Worm (Caenorhabditis elegans) whole organism, L4 larva: ENCODE results near the gene dmsr-13.
A peak's percentile ranks its signal among the peaks of the same experiment; 100 is the strongest.

Experiments used
- D1046.2 ChIP-seq: fragments of 200-800 bp; sonication (Bioruptor generic); IDR thresholded peaks from 2 replicates; pipeline ENCODE4 v1.3.6; 2022; ENCODE audit warnings: missing genetic modification characterization, missing compliant biosample characterization
- F10B5.3 ChIP-seq: sonication (generic microtip); optimal IDR thresholded peaks from 2 replicates; lab custom pipeline; 2016; ENCODE audit warnings: mild to moderate bottlenecking, missing genetic modification characterization, missing compliant biosample characterization
- F26F4.8 ChIP-seq: fragments of 200-800 bp; sonication (Bioruptor generic); conservative IDR thresholded peaks from 2 replicates; pipeline ENCODE4 v1.3.6; 2022; ENCODE audit warnings: missing genetic modification characterization, missing compliant biosample characterization
- F37D6.2 ChIP-seq: sonication (generic microtip); optimal IDR thresholded peaks from 2 replicates; lab custom pipeline; 2016; ENCODE audit warnings: mild to moderate bottlenecking, missing genetic modification characterization, missing compliant biosample characterization
- F49E8.2 ChIP-seq: sonication (generic microtip); optimal IDR thresholded peaks from 2 replicates; lab custom pipeline; 2016; ENCODE audit warnings: missing compliant biosample characterization, mild to moderate bottlenecking, missing genetic modification characterization, borderline replicate concordance
- T20F7.1 ChIP-seq: fragments of 200-800 bp; sonication (Bioruptor generic); optimal IDR thresholded peaks from 2 replicates; lab custom pipeline; 2018; ENCODE audit warnings: mild to moderate bottlenecking, missing genetic modification characterization, missing compliant biosample characterization
- Y105C5A.15 ChIP-seq: fragments of 200-800 bp; sonication (Bioruptor generic); IDR thresholded peaks from 2 replicates; pipeline ENCODE4 v1.3.6; 2022; ENCODE audit warnings: missing genetic modification characterization, missing compliant biosample characterization
- Y48G9A.11 ChIP-seq: fragments of 200-800 bp; sonication (Bioruptor generic); IDR thresholded peaks from 2 replicates; pipeline ENCODE4 v1.3.6; 2022; ENCODE audit warnings: missing genetic modification reagents, missing genetic modification characterization, missing compliant biosample characterization
- Y75B8A.6 ChIP-seq: fragments of 200-800 bp; sonication (Bioruptor generic); IDR thresholded peaks from 2 replicates; pipeline ENCODE4 v1.3.6; 2022; ENCODE audit warnings: missing genetic modification reagents, missing genetic modification characterization, missing compliant biosample characterization
- aha-1 ChIP-seq: fragments of 150-350 bp; peaks from one replicate; lab custom pipeline; 2014; ENCODE audit warnings: missing biosample characterization, missing genetic modification characterization
- ama-1 ChIP-seq: fragments of 150-350 bp; optimal IDR thresholded peaks from 2 replicates; lab custom pipeline; 2014; ENCODE audit warnings: inconsistent platforms, mixed read lengths
- ceh-62 ChIP-seq: sonication (generic microtip); optimal IDR thresholded peaks from 2 replicates; lab custom pipeline; 2017; ENCODE audit warnings: missing biosample characterization, missing genetic modification characterization
- ceh-82 ChIP-seq: sonication (generic microtip); optimal IDR thresholded peaks from 2 replicates; lab custom pipeline; 2017; ENCODE audit warnings: missing biosample characterization, missing genetic modification characterization
- ctbp-1 ChIP-seq: fragments of 200-800 bp; sonication (Bioruptor generic); IDR thresholded peaks from 2 replicates; pipeline ENCODE4 v1.3.6; 2022; ENCODE audit warnings: missing genetic modification reagents, missing genetic modification characterization, missing compliant biosample characterization
- daf-16 ChIP-seq, 3 experiments: sonication (generic microtip); optimal IDR thresholded peaks; 2 replicates each; lab custom pipeline; 2016 to 2017; ENCODE audit warnings: missing genetic modification characterization in 3 of 3, missing genetic modification reagents in 3 of 3, mild to moderate bottlenecking in 2 of 3, missing compliant biosample characterization in 2 of 3, missing biosample characterization in 1 of 3, moderate library complexity in 1 of 3
- daf-8 ChIP-seq: fragments of 200-800 bp; sonication (Bioruptor generic); IDR thresholded peaks from 2 replicates; pipeline ENCODE4 v1.3.6; 2022; ENCODE audit warnings: missing genetic modification characterization, missing compliant biosample characterization
- dmd-6 ChIP-seq: fragments of 200-800 bp; sonication (Bioruptor generic); IDR thresholded peaks from 2 replicates; pipeline ENCODE4 v1.3.6; 2022; ENCODE audit warnings: missing genetic modification reagents, missing genetic modification characterization, missing compliant biosample characterization
- dve-1 ChIP-seq: sonication (generic microtip); optimal IDR thresholded peaks from 2 replicates; lab custom pipeline; 2017; ENCODE audit warnings: antibody characterized with exemption, mild to moderate bottlenecking, missing genetic modification characterization, missing compliant biosample characterization; ENCODE audit not compliant: insufficient read depth
- lin-1 ChIP-seq: fragments of 200-800 bp; sonication (Bioruptor generic); IDR thresholded peaks from 2 replicates; pipeline ENCODE4 v1.3.6; 2022; ENCODE audit warnings: missing genetic modification reagents, missing genetic modification characterization, missing compliant biosample characterization
- lin-15B ChIP-seq: fragments of 150-350 bp; sonication (generic microtip); optimal IDR thresholded peaks from 3 replicates; lab custom pipeline; 2014; ENCODE audit warnings: missing biosample characterization, missing genetic modification characterization
- lin-29 ChIP-seq: fragments of 200-800 bp; sonication (Bioruptor generic); IDR thresholded peaks from 2 replicates; pipeline ENCODE4 v1.3.6; 2022; ENCODE audit warnings: missing genetic modification reagents, missing genetic modification characterization, missing compliant biosample characterization
- lin-38 ChIP-seq: fragments of 200-800 bp; sonication (Bioruptor generic); IDR thresholded peaks from 2 replicates; pipeline ENCODE4 v1.3.6; 2022; ENCODE audit warnings: missing genetic modification reagents, missing genetic modification characterization, missing compliant biosample characterization
- lsy-2 ChIP-seq, 2 experiments: fragments of 150-350 bp in 1 of 2; sonication (generic microtip) in 1 of 2; optimal IDR thresholded peaks; 2 replicates each; lab custom pipeline; 2014 to 2017; ENCODE audit warnings: missing biosample characterization in 2 of 2, missing genetic modification characterization in 2 of 2
- madf-9 ChIP-seq: fragments of 200-800 bp; sonication (Bioruptor generic); conservative IDR thresholded peaks from 2 replicates; pipeline ENCODE4 v1.3.6; 2022; ENCODE audit warnings: missing genetic modification reagents, missing genetic modification characterization, missing compliant biosample characterization
- nhr-10 ChIP-seq: fragments of 150-350 bp; optimal IDR thresholded peaks from 2 replicates; lab custom pipeline; 2014; ENCODE audit warnings: missing biosample characterization, missing genetic modification characterization
- nhr-111 ChIP-seq: fragments of 200-800 bp; sonication (Bioruptor generic); optimal IDR thresholded peaks from 2 replicates; lab custom pipeline; 2018; ENCODE audit warnings: mild to moderate bottlenecking, missing genetic modification characterization, missing compliant biosample characterization
- nhr-28 ChIP-seq: fragments of 150-350 bp; optimal IDR thresholded peaks from 2 replicates; lab custom pipeline; 2014; ENCODE audit warnings: missing biosample characterization, missing genetic modification characterization
- nhr-6 ChIP-seq: fragments of 150-350 bp; optimal IDR thresholded peaks from 2 replicates; lab custom pipeline; 2014; ENCODE audit warnings: missing biosample characterization, missing genetic modification characterization
- pqm-1 ChIP-seq: sonication (generic microtip); optimal IDR thresholded peaks from 2 replicates; lab custom pipeline; 2017; ENCODE audit warnings: missing biosample characterization, missing genetic modification characterization
- saeg-2 ChIP-seq: fragments of 200-800 bp; sonication (Bioruptor generic); IDR thresholded peaks from 2 replicates; pipeline ENCODE4 v1.3.6; 2022; ENCODE audit warnings: missing genetic modification reagents, missing genetic modification characterization, missing compliant biosample characterization
- sdz-12 ChIP-seq: fragments of 200-800 bp; sonication (Bioruptor generic); optimal IDR thresholded peaks from 2 replicates; lab custom pipeline; 2018; ENCODE audit warnings: mild to moderate bottlenecking, missing genetic modification characterization, missing compliant biosample characterization
- skn-1 ChIP-seq: fragments of 150-350 bp; optimal IDR thresholded peaks from 2 replicates; lab custom pipeline; 2014; ENCODE audit warnings: missing biosample characterization, missing genetic modification characterization
- snpc-1.2 ChIP-seq: fragments of 200-800 bp; sonication (Bioruptor generic); IDR thresholded peaks from 2 replicates; pipeline ENCODE4 v1.3.6; 2022; ENCODE audit warnings: missing genetic modification reagents, missing genetic modification characterization, missing compliant biosample characterization
- spr-1 ChIP-seq: sonication (generic microtip); optimal IDR thresholded peaks from 2 replicates; lab custom pipeline; 2016; ENCODE audit warnings: mild to moderate bottlenecking, missing genetic modification characterization, missing compliant biosample characterization
- unc-62 ChIP-seq, 3 experiments: fragments of 150-350 bp in 1 of 3; sonication (generic microtip); optimal IDR thresholded peaks in 2 of 3; peaks in 1 of 3; 1 replicate in 1 of 3; 2 replicates in 2 of 3; lab custom pipeline; 2014 to 2017; ENCODE audit warnings: missing biosample characterization in 3 of 3, missing genetic modification characterization in 3 of 3, missing genetic modification reagents in 3 of 3, missing genotype in 1 of 3
- zag-1 ChIP-seq: fragments of 150-350 bp; optimal IDR thresholded peaks from 2 replicates; lab custom pipeline; 2014; ENCODE audit warnings: missing biosample characterization, missing genetic modification characterization
- zfp-2 ChIP-seq: sonication (generic microtip); optimal IDR thresholded peaks from 2 replicates; lab custom pipeline; 2016; ENCODE audit warnings: mild to moderate bottlenecking, missing genetic modification characterization, missing compliant biosample characterization
- zip-11 ChIP-seq: fragments of 200-800 bp; sonication (Bioruptor generic); IDR thresholded peaks from 2 replicates; pipeline ENCODE4 v1.3.6; 2022; ENCODE audit warnings: missing genetic modification characterization, missing compliant biosample characterization

Gene dmsr-13

DNA sequence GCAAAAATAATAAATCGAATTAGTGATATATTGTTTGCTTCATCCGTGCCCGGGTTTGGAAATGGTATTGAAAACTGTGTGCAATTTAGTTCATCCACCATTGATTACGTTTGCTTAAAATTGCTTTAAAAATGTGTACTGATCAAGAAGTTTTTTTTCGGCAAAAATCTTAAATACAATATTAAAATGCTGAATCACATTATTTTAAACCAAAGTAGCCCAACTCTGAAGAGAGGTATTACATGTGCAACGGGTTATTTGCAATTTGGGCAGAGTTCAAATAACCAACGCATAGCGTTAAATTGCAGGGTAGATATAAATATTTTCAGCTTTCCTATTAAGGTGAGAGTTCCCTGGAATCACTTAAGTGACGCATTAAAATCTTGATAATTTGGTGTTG lies 2.5 kb downstream of the dmsr-13 start, which contains the start of gene dmsr-14 (continued):
- TF ChIP-seq spr-1 (tag; lab: Kevin White, UChicago) (no peak), madf-9 (GFP tag; lab: Robert Waterston, UW) (no peak), sdz-12 (no peak), F49E8.2 (tag; lab: Kevin White, UChicago) (no peak)

DNA sequence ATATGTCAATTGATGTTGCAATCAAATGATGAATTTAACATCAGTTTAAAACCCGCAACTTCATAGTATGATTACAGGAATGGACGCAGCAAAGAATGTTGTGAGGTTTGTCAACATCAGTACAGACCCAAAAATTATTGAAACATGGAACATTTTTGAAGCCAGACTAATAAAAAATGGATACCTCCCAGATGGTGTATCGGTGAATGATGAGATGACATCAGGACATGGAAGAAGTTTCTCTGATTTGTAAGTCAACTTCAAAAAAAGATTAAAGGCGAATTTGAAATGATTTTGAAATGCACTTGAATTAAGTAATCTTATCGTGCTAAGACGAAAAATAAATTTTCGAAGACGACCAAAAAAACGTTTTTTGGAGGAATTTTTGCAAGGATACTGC lies 5.8 kb downstream of the dmsr-13 start:
- TF ChIP-seq saeg-2 (GFP tag; lab: Robert Waterston, UW) (no peak), unc-62 (GFP tag; optimal IDR thresholded peaks at IDR 0.05 in 1 of 2; lab: Kevin White, UChicago) (peak in 1 of 2 experiments; percentile 37), unc-62 (tag; optimal IDR thresholded peaks at IDR 0.05; lab: Kevin White, UChicago) (no peak), aha-1 (tag; lab: Kevin White, UChicago) (peak; percentile 65)

DNA sequence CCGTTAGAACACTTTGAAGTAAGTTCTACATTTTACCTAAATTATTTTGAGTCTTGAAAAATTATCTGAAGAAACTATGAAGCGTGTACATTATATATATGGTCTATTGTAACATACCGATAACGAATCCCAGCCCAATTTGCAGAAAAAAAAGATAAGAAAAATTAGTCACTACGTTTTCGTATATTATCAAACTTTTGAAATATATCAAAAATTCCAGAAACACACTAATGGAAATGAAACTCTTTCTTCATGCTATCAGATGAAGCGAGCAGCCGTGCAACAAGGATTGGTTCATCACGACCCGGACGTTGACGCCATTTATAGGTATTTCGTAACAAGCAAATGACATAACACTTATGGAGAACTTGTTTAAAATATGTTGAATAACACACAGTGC lies 7.8 kb downstream of the dmsr-13 start:
- peak; percentile 89 for TF ChIP-seq pqm-1 (tag; lab: Kevin White, UChicago)
- TF ChIP-seq nhr-111 (GFP tag; lab: Kevin White, UChicago), result no peak
- no peak for TF ChIP-seq skn-1 (tag; lab: Kevin White, UChicago)
- TF ChIP-seq nhr-10 (tag; lab: Kevin White, UChicago), result no peak
- no peak for TF ChIP-seq F26F4.8 (GFP tag; lab: Robert Waterston, UW)
- peak; percentile 83 for TF ChIP-seq dmd-6 (GFP tag; lab: Robert Waterston, UW)
- no peak for TF ChIP-seq F37D6.2 (tag; lab: Kevin White, UChicago)
- no peak for TF ChIP-seq madf-9 (GFP tag; lab: Robert Waterston, UW)
- no peak for TF ChIP-seq D1046.2 (GFP tag; lab: Robert Waterston, UW)
- TF ChIP-seq sdz-12, result no peak
- no peak for TF ChIP-seq saeg-2 (GFP tag; lab: Robert Waterston, UW)
- TF ChIP-seq zip-11 (GFP tag; lab: Robert Waterston, UW), result no peak
- no peak for TF ChIP-seq daf-16 (GFP tag; optimal IDR thresholded peaks at IDR 0.05; lab: Kevin White, UChicago)
- TF ChIP-seq daf-16 (tag; optimal IDR thresholded peaks at IDR 0.05; lab: Kevin White, UChicago), result peak; percentile 8
- peak in 1 of 2 experiments; percentile 40 for TF ChIP-seq unc-62 (GFP tag; optimal IDR thresholded peaks at IDR 0.05 in 1 of 2; lab: Kevin White, UChicago)
- no peak for TF ChIP-seq unc-62 (tag; optimal IDR thresholded peaks at IDR 0.05; lab: Kevin White, UChicago)
- TF ChIP-seq nhr-28 (tag; lab: Kevin White, UChicago), result peak; percentile 61
- no peak for TF ChIP-seq Y75B8A.6
- no peak for TF ChIP-seq Y48G9A.11 (GFP tag; lab: Robert Waterston, UW)
- no peak for TF ChIP-seq lin-1 (GFP tag; lab: Robert Waterston, UW)
- TF ChIP-seq ceh-62 (tag; lab: Kevin White, UChicago), result no peak
- no peak for TF ChIP-seq ama-1

DNA sequence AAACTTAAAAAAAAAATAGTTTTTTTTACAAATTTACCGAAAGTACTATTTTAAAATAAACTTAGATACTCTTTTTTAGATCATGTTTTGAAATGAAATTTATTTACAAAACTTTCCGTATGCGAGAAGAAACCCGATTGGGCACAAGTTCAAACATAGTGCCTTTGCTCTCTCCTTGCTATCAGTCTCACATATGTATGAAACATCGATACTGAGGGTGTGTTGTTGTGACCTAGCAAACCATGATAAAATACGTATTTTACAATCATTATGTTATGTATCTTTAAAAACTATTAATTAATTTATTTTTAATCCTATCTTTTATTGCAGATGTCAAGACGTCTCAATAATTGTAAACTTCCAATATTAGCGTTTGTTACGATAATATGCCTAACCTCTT lies 9.6 kb downstream of the dmsr-13 start:
- TF ChIP-seq pqm-1 (tag; lab: Kevin White, UChicago) (peak; percentile 71), daf-16 (GFP tag; optimal IDR thresholded peaks at IDR 0.05; lab: Kevin White, UChicago) (no peak), daf-16 (tag; optimal IDR thresholded peaks at IDR 0.05; lab: Kevin White, UChicago) (peak; percentile 64), nhr-28 (tag; lab: Kevin White, UChicago) (peak; percentile 73), F10B5.3 (tag; lab: Kevin White, UChicago) (no peak)
- TF ChIP-seq, all 104 proteins: peak for 3

DNA sequence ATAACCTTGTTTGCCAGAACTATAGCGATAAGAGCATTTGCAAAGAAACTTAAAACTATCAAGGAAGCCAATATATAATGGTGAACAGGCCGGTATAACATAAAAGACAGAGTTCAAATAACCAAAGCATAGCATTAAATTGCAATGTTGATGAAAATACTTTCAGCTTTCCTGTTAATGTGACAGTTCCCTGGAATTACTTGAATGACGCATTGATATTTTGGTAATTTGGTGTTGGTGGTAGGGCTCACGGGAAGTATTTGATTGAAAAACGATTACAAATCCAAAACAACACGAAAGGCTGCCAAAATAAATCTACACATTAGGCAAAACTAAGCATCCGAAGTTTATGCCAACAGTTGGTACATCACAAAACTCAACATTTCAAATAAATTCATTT lies 10.8 kb downstream of the dmsr-13 start, which contains the start of gene dmsr-16:
Gene dmsr-16, minus strand, starts transcription at position 101 of the 400 bp plus-strand sequence.
- TF ChIP-seq unc-62 (GFP tag; optimal IDR thresholded peaks at IDR 0.05 in 1 of 2; lab: Kevin White, UChicago), result peak in 1 of 2 experiments; percentile 34
- no peak for TF ChIP-seq unc-62 (tag; optimal IDR thresholded peaks at IDR 0.05; lab: Kevin White, UChicago)
- TF ChIP-seq daf-8 (GFP tag; lab: Robert Waterston, UW), result no peak
- no peak for TF ChIP-seq T20F7.1 (GFP tag; lab: Kevin White, UChicago)
- TF ChIP-seq F49E8.2 (tag; lab: Kevin White, UChicago), result no peak
- TF ChIP-seq zfp-2 (tag; lab: Kevin White, UChicago), result no peak

DNA sequence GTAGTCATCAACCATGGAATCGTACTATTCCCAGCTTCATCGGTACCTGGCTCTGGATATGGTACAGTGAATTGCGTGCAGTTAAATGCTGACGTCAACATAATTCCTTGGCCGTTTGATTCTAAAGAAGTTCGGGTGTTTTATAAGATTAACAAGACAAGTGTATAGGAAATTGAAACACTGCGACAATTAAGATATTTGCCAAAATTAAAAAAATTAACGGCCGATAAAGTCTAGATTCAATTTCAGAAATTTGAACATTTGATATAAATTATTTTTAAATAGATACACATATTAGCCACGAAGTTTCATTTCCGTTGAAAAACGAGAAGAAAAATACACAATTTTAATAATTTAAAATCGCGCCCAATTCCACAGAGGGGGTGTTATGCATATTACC lies 13.4 kb downstream of the dmsr-13 start, which contains the start of gene dmsr-12:
Gene dmsr-12, minus strand, starts transcription at position 101 of the 400 bp plus-strand sequence.
- TF ChIP-seq lin-15B (tag; lab: Kevin White, UChicago), result no peak
- TF ChIP-seq nhr-6 (tag; lab: Kevin White, UChicago), result no peak
- TF ChIP-seq ctbp-1 (GFP tag; lab: Robert Waterston, UW), result no peak
- TF ChIP-seq nhr-111 (GFP tag; lab: Kevin White, UChicago), result no peak
- no peak for TF ChIP-seq unc-62 (GFP tag; optimal IDR thresholded peaks at IDR 0.05 in 1 of 2; lab: Kevin White, UChicago)
- no peak for TF ChIP-seq unc-62 (tag; optimal IDR thresholded peaks at IDR 0.05; lab: Kevin White, UChicago)
- TF ChIP-seq madf-9 (GFP tag; lab: Robert Waterston, UW), result no peak
- TF ChIP-seq zag-1 (tag; lab: Kevin White, UChicago), result no peak
- no peak for TF ChIP-seq lin-38 (GFP tag; lab: Robert Waterston, UW)
- TF ChIP-seq lsy-2 (tag; optimal IDR thresholded peaks at IDR 0.05; lab: Kevin White, UChicago), result no peak
- no peak for TF ChIP-seq ceh-82 (tag; lab: Kevin White, UChicago)
- TF ChIP-seq snpc-1.2 (GFP tag; lab: Robert Waterston, UW), result no peak
- no peak for TF ChIP-seq Y105C5A.15
- TF ChIP-seq lin-29 (GFP tag; lab: Robert Waterston, UW), result no peak
- TF ChIP-seq Y48G9A.11 (GFP tag; lab: Robert Waterston, UW), result no peak
- no peak for TF ChIP-seq dve-1 (tag; lab: Kevin White, UChicago)
- no peak for TF ChIP-seq daf-16 (GFP tag; optimal IDR thresholded peaks at IDR 0.05; lab: Kevin White, UChicago)
- no peak for TF ChIP-seq daf-16 (tag; optimal IDR thresholded peaks at IDR 0.05; lab: Kevin White, UChicago)
